Fruit fly (Drosophila melanogaster): ENCODE data around the gene Uvrag.

Uvrag gene

DNA sequence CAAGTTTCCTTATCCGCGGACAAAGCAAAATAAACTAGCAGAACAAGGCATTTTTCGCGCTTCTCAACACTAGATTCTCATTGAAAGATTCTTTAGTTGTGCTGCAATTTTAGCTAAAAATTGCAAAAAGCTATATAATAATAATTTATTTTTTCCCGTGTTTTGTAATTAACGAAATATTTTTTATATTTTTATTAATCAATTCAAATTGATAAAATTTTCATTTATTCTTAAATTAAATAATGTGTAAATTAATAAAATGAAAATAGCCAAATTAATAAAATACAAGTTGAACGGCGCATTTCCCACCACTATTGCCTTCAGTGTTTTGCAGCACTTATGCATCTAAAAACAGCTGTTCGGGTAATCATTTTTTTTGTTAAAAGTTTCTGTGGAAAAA lies at the start of gene Uvrag, which contains the start of gene Drep4:
Gene Uvrag (plus strand): TSS at position 322 of the 400 bp plus-strand sequence.
Gene Drep4 (minus strand): TSS at position 7 of the 400 bp plus-strand sequence.
- no peak for TF ChIP-seq svp (GFP tag)
- no peak for TF ChIP-seq Hr4 (GFP tag; optimal IDR thresholded peaks at IDR 0.05)
- TF ChIP-seq CG10669 (GFP tag; optimal IDR thresholded peaks at IDR 0.05), result no peak
- peak; percentile 74 for TF ChIP-seq Sox14 (GFP tag; optimal IDR thresholded peaks at IDR 0.05)
- peak; percentile 14 for TF ChIP-seq Hr39 (GFP tag; optimal IDR thresholded peaks at IDR 0.05)
- TF ChIP-seq Blimp-1 (GFP tag; optimal IDR thresholded peaks at IDR 0.05), result peak; percentile 28
- TF ChIP-seq CG8319 (GFP tag; optimal IDR thresholded peaks at IDR 0.05), result peak; percentile 31
- peak; percentile 70 for TF ChIP-seq acj6 (GFP tag; optimal IDR thresholded peaks at IDR 0.05)
- no peak for TF ChIP-seq CG32006 (GFP tag; optimal IDR thresholded peaks at IDR 0.05)
- no peak for TF ChIP-seq CG6854 (GFP tag; optimal IDR thresholded peaks at IDR 0.05)
- TF ChIP-seq Gug (GFP tag; IDR thresholded peaks at IDR 0.05), result no peak
- TF ChIP-seq fd59A (GFP tag; optimal IDR thresholded peaks at IDR 0.05), result no peak
- no peak for TF ChIP-seq CG9139 (GFP tag; optimal IDR thresholded peaks at IDR 0.05)
- no peak for TF ChIP-seq lz (GFP tag; optimal IDR thresholded peaks at IDR 0.05)
- no peak for TF ChIP-seq topi (GFP tag; optimal IDR thresholded peaks at IDR 0.05)
- peak; percentile 9 for TF ChIP-seq Ets21C (GFP tag; optimal IDR thresholded peaks at IDR 0.05)
- TF ChIP-seq CG8632 (GFP tag; optimal IDR thresholded peaks at IDR 0.05), result peak; percentile 40
- TF ChIP-seq CG11294 (GFP tag; IDR thresholded peaks at IDR 0.05), result no peak
- TF ChIP-seq CG11762 (GFP tag; optimal IDR thresholded peaks at IDR 0.05; ENCODE audit: insufficient read depth), result no peak
- TF ChIP-seq CG34406 (GFP tag; optimal IDR thresholded peaks at IDR 0.05), result peak; percentile 47
- peak; percentile 70 for TF ChIP-seq Eip78C (GFP tag)
- TF ChIP-seq eg (GFP tag; IDR thresholded peaks at IDR 0.05), result no peak
- peak; percentile 63 for TF ChIP-seq Ets96B (tag; optimal IDR thresholded peaks at IDR 0.05)
- TF ChIP-seq esn (GFP tag; optimal IDR thresholded peaks at IDR 0.05), result peak; percentile 60
- no peak for TF ChIP-seq net (GFP tag; optimal IDR thresholded peaks at IDR 0.05)
- TF ChIP-seq vri (GFP tag; optimal IDR thresholded peaks at IDR 0.05), result no peak
- no peak for TF ChIP-seq CG31627 (GFP tag; optimal IDR thresholded peaks at IDR 0.05)
- peak; percentile 48 for TF ChIP-seq CG6792 (GFP tag; optimal IDR thresholded peaks at IDR 0.05)
- TF ChIP-seq ss (GFP tag; optimal IDR thresholded peaks at IDR 0.05), result no peak
- peak; percentile 24 for TF ChIP-seq cyc (GFP tag; optimal IDR thresholded peaks at IDR 0.05)
- TF ChIP-seq CG15336 (GFP tag; IDR thresholded peaks at IDR 0.05), result no peak
- no peak for TF ChIP-seq fkh (GFP tag; optimal IDR thresholded peaks at IDR 0.05)
- no peak for TF ChIP-seq spab (GFP tag; optimal IDR thresholded peaks at IDR 0.05)
- no peak for TF ChIP-seq CG6163 (GFP tag; IDR thresholded peaks at IDR 0.05)
- no peak for TF ChIP-seq CG1621 (tag; optimal IDR thresholded peaks at IDR 0.05)
- peak; percentile 33 for TF ChIP-seq dac (GFP tag; optimal IDR thresholded peaks at IDR 0.05)
- peak; percentile 34 for TF ChIP-seq CG11902 (GFP tag; optimal IDR thresholded peaks at IDR 0.05)
- TF ChIP-seq fd85E (GFP tag; optimal IDR thresholded peaks at IDR 0.05), result no peak
- no peak for TF ChIP-seq Hr38 (GFP tag; optimal IDR thresholded peaks at IDR 0.05)
- no peak for TF ChIP-seq pdm3 (GFP tag; optimal IDR thresholded peaks at IDR 0.05)
- TF ChIP-seq achi (GFP tag; optimal IDR thresholded peaks at IDR 0.05), result peak; percentile 69
- TF ChIP-seq salr (GFP tag; optimal IDR thresholded peaks at IDR 0.05), result no peak
- TF ChIP-seq CG3032 (tag; optimal IDR thresholded peaks at IDR 0.05), result peak; percentile 75
- peak; percentile 66 for TF ChIP-seq CG10631 (GFP tag; optimal IDR thresholded peaks at IDR 0.05)
- peak; percentile 77 for TF ChIP-seq OdsH (GFP tag; optimal IDR thresholded peaks at IDR 0.05)
- TF ChIP-seq Sox15 (GFP tag; optimal IDR thresholded peaks at IDR 0.05), result peak; percentile 37
- TF ChIP-seq Eip75B (GFP tag; optimal IDR thresholded peaks at IDR 0.05), result no peak
- TF ChIP-seq CG6276 (GFP tag; optimal IDR thresholded peaks at IDR 0.05), result no peak
- TF ChIP-seq Eip93F (GFP tag; optimal IDR thresholded peaks at IDR 0.05), result no peak
- TF ChIP-seq Smox (GFP tag; optimal IDR thresholded peaks at IDR 0.05), result no peak
- no peak for TF ChIP-seq CG6808 (GFP tag; optimal IDR thresholded peaks at IDR 0.05)
- no peak for TF ChIP-seq CG3919 (GFP tag; optimal IDR thresholded peaks at IDR 0.05)
- TF ChIP-seq Met (GFP tag; optimal IDR thresholded peaks at IDR 0.05), result peak; percentile 52
